Worm (Caenorhabditis elegans) whole organism, young adult: ENCODE measurements around the gene ZK856.11.

Experiments used
- nhr-120 ChIP-seq: fragments of 200-800 bp; sonication (Bioruptor generic); IDR thresholded peaks from 2 replicates; pipeline ENCODE4 v1.3.6; 2022; ENCODE audit warnings: missing genetic modification characterization, missing compliant biosample characterization
- unc-130 ChIP-seq: sonication (generic microtip); optimal IDR thresholded peaks from 2 replicates; lab custom pipeline; 2016; ENCODE audit warnings: missing genetic modification reagents, missing genetic modification characterization, missing compliant biosample characterization

ce11 chrV:10238665-10239064 is 33.9 kb upstream of the ZK856.11 start, which contains the start of gene fubl-1:
- TF ChIP-seq unc-130 = no peak
- no peak for TF ChIP-seq nhr-120 (GFP tag; lab: Robert Waterston, UW)
